Fruit fly (Drosophila melanogaster): ENCODE results near the gene p23.

The p23 gene

DNA sequence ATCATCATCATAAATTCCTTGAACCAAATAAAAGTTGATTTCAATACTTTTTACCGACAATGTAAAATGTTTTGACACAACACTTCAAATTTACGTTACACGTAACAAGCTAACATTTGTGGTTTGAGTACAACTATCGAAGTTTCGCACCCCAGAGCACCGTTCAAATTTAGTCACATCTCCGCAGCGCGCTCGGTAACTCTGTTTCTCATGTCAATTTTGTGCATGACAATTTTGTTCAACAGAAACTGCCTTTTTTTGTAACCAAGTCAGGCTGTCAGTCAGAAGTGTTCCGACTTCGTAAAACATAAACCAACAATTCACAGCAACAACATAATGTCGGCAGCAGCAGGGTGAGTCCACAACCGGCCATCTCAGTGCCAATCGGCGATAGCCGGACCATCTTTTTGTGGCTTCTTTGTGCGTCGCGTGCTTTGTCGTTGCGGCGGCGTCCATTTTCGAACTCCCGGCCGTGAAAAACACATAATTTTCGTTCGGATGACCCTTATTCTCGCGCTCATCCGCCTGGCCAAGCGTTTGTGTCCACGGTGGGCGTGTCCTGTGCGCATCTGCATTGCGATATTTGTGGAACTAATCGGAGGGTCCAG is at the start of gene p23:
TSS of gene p23 (plus strand) at position 194 of the 608 bp plus-strand sequence.
- TF ChIP-seq Myc (optimal IDR thresholded peaks at IDR 0.05), result no peak
- TF ChIP-seq psq (optimal IDR thresholded peaks at IDR 0.05), result no peak
- TF ChIP-seq ttk (optimal IDR thresholded peaks at IDR 0.05), result no peak
- no peak for TF ChIP-seq h (optimal IDR thresholded peaks at IDR 0.05)
- TF ChIP-seq Sin3A (optimal IDR thresholded peaks at IDR 0.05), result no peak
- TF ChIP-seq insv (optimal IDR thresholded peaks at IDR 0.05), result no peak

DNA sequence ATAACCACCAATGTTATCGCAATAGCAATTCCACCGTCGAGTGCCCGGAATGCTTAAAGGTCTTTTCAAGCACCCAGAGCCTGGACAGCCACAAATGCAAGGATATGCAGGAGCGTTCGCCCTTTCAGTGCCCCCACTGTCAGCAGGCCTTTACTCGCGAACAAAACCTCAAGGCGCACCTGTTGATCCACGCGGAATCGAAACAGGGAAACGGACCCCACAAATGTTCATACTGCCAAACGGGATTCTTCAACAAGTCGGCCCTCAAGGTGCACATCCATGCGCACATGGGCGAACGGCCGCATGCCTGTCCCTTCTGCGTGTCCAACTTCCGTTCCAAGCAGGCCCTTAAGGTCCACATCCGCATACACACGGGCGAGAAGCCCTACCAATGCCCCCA is 49.7 kb upstream of the p23 start:
- TF ChIP-seq h (optimal IDR thresholded peaks at IDR 0.05), result no peak
- TF ChIP-seq Myc (optimal IDR thresholded peaks at IDR 0.05), result no peak
- TF ChIP-seq psq (optimal IDR thresholded peaks at IDR 0.05), result no peak
- no peak for TF ChIP-seq ttk (optimal IDR thresholded peaks at IDR 0.05)
- no peak for TF ChIP-seq insv (optimal IDR thresholded peaks at IDR 0.05)
- TF ChIP-seq Sin3A (optimal IDR thresholded peaks at IDR 0.05), result no peak

DNA sequence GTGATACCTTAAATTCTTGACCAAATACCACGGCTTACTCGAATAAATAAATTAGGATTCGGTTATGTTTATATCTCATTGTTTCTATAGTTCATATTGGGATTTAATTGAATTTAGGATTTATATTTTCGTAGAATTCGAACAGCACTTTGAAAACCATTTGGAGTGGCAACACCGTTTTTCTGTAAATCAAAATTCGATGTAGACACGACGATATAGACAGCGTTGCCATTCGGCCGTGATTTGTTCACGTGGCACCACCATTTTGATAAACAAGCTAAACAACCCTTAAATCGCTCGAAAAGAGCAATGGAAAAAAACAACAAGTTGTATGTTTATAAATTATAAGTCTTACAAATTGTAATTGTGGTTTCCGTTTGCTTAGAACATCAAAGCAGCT is 49.1 kb upstream of the p23 start:
- TF ChIP-seq h (optimal IDR thresholded peaks at IDR 0.05) (no peak), psq (optimal IDR thresholded peaks at IDR 0.05) (no peak), Myc (optimal IDR thresholded peaks at IDR 0.05) (no peak), ttk (optimal IDR thresholded peaks at IDR 0.05) (no peak), Sin3A (optimal IDR thresholded peaks at IDR 0.05) (no peak), insv (optimal IDR thresholded peaks at IDR 0.05) (no peak)

- no peak for TF ChIP-seq psq (optimal IDR thresholded peaks at IDR 0.05)
- no peak for TF ChIP-seq h (optimal IDR thresholded peaks at IDR 0.05)
- no peak for TF ChIP-seq Sin3A (optimal IDR thresholded peaks at IDR 0.05)
- TF ChIP-seq ttk (optimal IDR thresholded peaks at IDR 0.05), result no peak
- no peak for TF ChIP-seq Myc (optimal IDR thresholded peaks at IDR 0.05)
- no peak for TF ChIP-seq insv (optimal IDR thresholded peaks at IDR 0.05)
These were observed 47.6 kb upstream of the p23 start for dm6 chr3R:9630053-9630632.

dm6 chr3R:9630633-9631095 is 47.1 kb upstream of the p23 start, which contains the start of gene Calr:
Calr (minus strand) TSS chr3R:9630851.
- no peak for TF ChIP-seq ttk (optimal IDR thresholded peaks at IDR 0.05)

- TF ChIP-seq psq (optimal IDR thresholded peaks at IDR 0.05), result no peak
- TF ChIP-seq Myc (optimal IDR thresholded peaks at IDR 0.05), result no peak
- TF ChIP-seq Sin3A (optimal IDR thresholded peaks at IDR 0.05), result no peak
- TF ChIP-seq h (optimal IDR thresholded peaks at IDR 0.05), result no peak
- TF ChIP-seq insv (optimal IDR thresholded peaks at IDR 0.05), result no peak
- no peak for TF ChIP-seq ttk (optimal IDR thresholded peaks at IDR 0.05)
These were observed 46.2 kb upstream of the p23 start, which contains the start of gene SpdS for dm6 chr3R:9631564-9631963. SpdS (plus strand) TSS chr3R:9631641.

- TF ChIP-seq Myc (optimal IDR thresholded peaks at IDR 0.05), result no peak
- no peak for TF ChIP-seq psq (optimal IDR thresholded peaks at IDR 0.05)
- no peak for TF ChIP-seq h (optimal IDR thresholded peaks at IDR 0.05)
- TF ChIP-seq ttk (optimal IDR thresholded peaks at IDR 0.05), result no peak
These were observed 45.4 kb upstream of the p23 start for dm6 chr3R:9632110-9632921.

DNA sequence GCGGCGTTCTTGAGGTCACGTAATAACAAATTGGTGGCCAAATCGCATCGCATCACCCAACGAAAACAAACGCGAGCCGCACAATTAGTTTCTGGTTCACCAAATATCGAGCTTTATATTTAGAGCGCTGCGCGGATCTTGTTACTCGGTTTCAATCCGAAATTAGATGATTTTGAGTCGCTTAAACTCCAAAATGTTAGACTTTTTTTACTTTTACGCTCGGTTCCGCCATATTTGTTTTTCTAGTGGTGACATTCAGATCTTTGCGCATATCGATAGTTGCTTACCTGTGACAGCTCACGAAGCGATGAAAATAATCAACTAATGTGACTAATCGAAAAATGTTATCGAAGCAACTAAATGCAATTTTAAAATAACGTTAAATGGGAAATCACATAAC is 40.4 kb upstream of the p23 start, which contains the start of gene Scm:
TSS of gene Scm (minus strand) at position 251 of the 400 bp plus-strand sequence.
- no peak for TF ChIP-seq h (optimal IDR thresholded peaks at IDR 0.05)

DNA sequence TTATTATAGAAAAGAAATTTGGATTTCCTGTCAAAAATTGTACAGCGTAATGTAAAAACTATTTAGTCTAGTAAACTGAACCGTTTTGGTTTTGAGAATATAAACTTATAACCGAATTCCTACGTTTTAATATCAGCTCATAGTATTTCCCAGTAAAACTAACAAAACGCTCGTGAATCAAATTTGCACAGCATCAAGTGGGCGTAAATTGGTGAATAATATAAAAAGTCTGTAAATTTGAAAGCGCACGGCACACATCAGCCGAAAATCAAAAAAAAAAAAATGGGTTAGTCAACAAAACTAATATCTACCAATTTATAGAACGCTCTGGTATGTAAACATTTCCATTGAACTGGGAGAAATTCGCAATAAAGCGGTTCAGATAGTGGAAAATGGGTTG is 39.8 kb upstream of the p23 start, which contains the start of gene Dh44:
TSS of gene Dh44 (plus strand) at position 301 of the 400 bp plus-strand sequence.
- TF ChIP-seq Sin3A (optimal IDR thresholded peaks at IDR 0.05), result no peak
- no peak for TF ChIP-seq Myc (optimal IDR thresholded peaks at IDR 0.05)
- no peak for TF ChIP-seq ttk (optimal IDR thresholded peaks at IDR 0.05)
- TF ChIP-seq insv (optimal IDR thresholded peaks at IDR 0.05), result no peak
- no peak for TF ChIP-seq h (optimal IDR thresholded peaks at IDR 0.05)
- no peak for TF ChIP-seq psq (optimal IDR thresholded peaks at IDR 0.05)

DNA sequence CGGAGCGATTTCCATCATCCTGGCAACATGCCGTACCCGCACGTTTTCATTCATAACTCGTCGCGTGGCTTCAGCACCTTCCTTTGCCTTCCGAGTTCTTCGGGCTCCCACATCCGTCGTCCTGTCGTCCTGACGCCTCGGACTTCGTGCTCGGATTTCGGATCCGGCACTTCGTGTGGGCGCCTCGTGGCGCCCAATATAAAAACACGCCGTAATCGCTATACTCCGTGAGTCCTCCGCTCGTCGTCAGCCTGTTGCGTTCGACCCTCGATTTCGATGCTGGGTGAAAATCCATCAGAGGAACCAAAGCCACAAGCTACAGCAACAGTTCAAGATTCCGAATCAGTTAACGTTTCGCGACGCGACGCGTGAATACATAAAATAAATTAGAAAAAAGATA is 37.4 kb upstream of the p23 start:
- TF ChIP-seq insv (optimal IDR thresholded peaks at IDR 0.05) (no peak), Sin3A (optimal IDR thresholded peaks at IDR 0.05) (no peak), h (optimal IDR thresholded peaks at IDR 0.05) (no peak), Myc (optimal IDR thresholded peaks at IDR 0.05) (no peak), ttk (optimal IDR thresholded peaks at IDR 0.05) (no peak), psq (optimal IDR thresholded peaks at IDR 0.05) (no peak)

DNA sequence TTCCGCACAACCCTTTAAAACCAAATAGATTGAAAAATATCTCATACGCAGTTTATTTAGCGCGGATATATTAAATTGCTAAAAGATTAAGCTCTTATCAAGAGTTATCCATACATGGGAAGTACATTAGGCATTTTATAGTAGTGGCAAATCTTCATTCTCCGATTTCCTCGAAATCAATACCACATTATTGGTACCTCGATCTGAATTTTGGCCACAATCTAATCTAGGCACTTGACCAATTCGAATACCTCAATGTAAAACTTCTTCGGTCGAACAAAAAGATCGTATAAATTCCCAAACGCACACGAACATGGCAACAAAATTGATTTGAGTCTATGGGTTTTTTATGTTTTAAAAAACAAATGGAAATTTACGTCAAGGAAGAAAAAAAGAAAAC is 33.8 kb upstream of the p23 start:
- TF ChIP-seq insv (optimal IDR thresholded peaks at IDR 0.05), result no peak
- TF ChIP-seq Sin3A (optimal IDR thresholded peaks at IDR 0.05), result no peak
- no peak for TF ChIP-seq h (optimal IDR thresholded peaks at IDR 0.05)
- no peak for TF ChIP-seq psq (optimal IDR thresholded peaks at IDR 0.05)
- no peak for TF ChIP-seq ttk (optimal IDR thresholded peaks at IDR 0.05)
- no peak for TF ChIP-seq Myc (optimal IDR thresholded peaks at IDR 0.05)

DNA sequence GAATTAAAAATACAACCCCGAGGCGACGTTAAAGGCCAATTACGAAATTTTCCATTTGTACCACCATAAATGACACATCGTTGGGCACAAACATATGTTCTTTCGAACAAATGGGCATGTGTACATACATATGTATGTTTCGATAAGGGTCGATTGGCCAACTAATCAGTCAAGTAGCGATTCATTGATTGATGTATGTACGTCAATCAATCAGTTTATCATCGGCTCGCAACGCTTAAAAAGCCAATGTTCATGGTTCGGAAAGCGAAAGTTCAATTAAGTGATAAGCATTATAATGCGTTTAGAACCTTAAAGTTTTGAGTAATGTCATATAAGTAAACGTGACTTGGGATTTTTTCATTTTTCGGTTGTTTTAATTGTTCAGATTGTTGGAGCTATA is 33.1 kb upstream of the p23 start:
- TF ChIP-seq psq (optimal IDR thresholded peaks at IDR 0.05), result no peak
